Fruit fly (Drosophila melanogaster): ENCODE measurements around the gene Acp36DE.

Acp36DE gene

dm6 chr2L:18348626-18349025 is 10.2 kb downstream of the Acp36DE start:
- TF ChIP-seq insv (optimal IDR thresholded peaks at IDR 0.05) = no peak
- no peak for TF ChIP-seq h (optimal IDR thresholded peaks at IDR 0.05)
- no peak for TF ChIP-seq psq (optimal IDR thresholded peaks at IDR 0.05)

dm6 chr2L:18347950-18348349 is 10.9 kb downstream of the Acp36DE start:
- TF ChIP-seq psq (optimal IDR thresholded peaks at IDR 0.05) (no peak), Myc (optimal IDR thresholded peaks at IDR 0.05) (no peak), insv (optimal IDR thresholded peaks at IDR 0.05) (no peak), h (optimal IDR thresholded peaks at IDR 0.05) (no peak), Sin3A (optimal IDR thresholded peaks at IDR 0.05) (no peak), ttk (optimal IDR thresholded peaks at IDR 0.05) (no peak)

- TF ChIP-seq psq (optimal IDR thresholded peaks at IDR 0.05) (no peak), Sin3A (optimal IDR thresholded peaks at IDR 0.05) (no peak), ttk (optimal IDR thresholded peaks at IDR 0.05) (no peak), insv (optimal IDR thresholded peaks at IDR 0.05) (no peak), h (optimal IDR thresholded peaks at IDR 0.05) (no peak), Myc (optimal IDR thresholded peaks at IDR 0.05) (no peak)
Measured at dm6 chr2L:18345194-18345593, 13.6 kb downstream of the Acp36DE start.

- TF ChIP-seq ttk (optimal IDR thresholded peaks at IDR 0.05) (no peak), Myc (optimal IDR thresholded peaks at IDR 0.05) (no peak), Sin3A (optimal IDR thresholded peaks at IDR 0.05) (no peak), psq (optimal IDR thresholded peaks at IDR 0.05) (no peak), h (optimal IDR thresholded peaks at IDR 0.05) (no peak)
Measured at dm6 chr2L:18344343-18344742, 14.5 kb downstream of the Acp36DE start.

- TF ChIP-seq ttk (optimal IDR thresholded peaks at IDR 0.05) = no peak
- no peak for TF ChIP-seq h (optimal IDR thresholded peaks at IDR 0.05)
- TF ChIP-seq Sin3A (optimal IDR thresholded peaks at IDR 0.05) = no peak
- TF ChIP-seq Myc (optimal IDR thresholded peaks at IDR 0.05) = no peak
- TF ChIP-seq insv (optimal IDR thresholded peaks at IDR 0.05) = no peak
- TF ChIP-seq psq (optimal IDR thresholded peaks at IDR 0.05) = no peak
Measured at dm6 chr2L:18340921-18341320, 17.9 kb downstream of the Acp36DE start.

- TF ChIP-seq ttk (optimal IDR thresholded peaks at IDR 0.05) = no peak
- TF ChIP-seq psq (optimal IDR thresholded peaks at IDR 0.05) = no peak
- no peak for TF ChIP-seq h (optimal IDR thresholded peaks at IDR 0.05)
- no peak for TF ChIP-seq Myc (optimal IDR thresholded peaks at IDR 0.05)
- no peak for TF ChIP-seq insv (optimal IDR thresholded peaks at IDR 0.05)
- TF ChIP-seq Sin3A (optimal IDR thresholded peaks at IDR 0.05) = no peak
Measured at dm6 chr2L:18336531-18336930, 22.3 kb downstream of the Acp36DE start.

- TF ChIP-seq Myc (optimal IDR thresholded peaks at IDR 0.05) (no peak), Sin3A (optimal IDR thresholded peaks at IDR 0.05) (no peak), psq (optimal IDR thresholded peaks at IDR 0.05) (no peak), ttk (optimal IDR thresholded peaks at IDR 0.05) (no peak)
Measured at dm6 chr2L:18335641-18336040, 23.2 kb downstream of the Acp36DE start.

dm6 chr2L:18333831-18334437 is 24.9 kb downstream of the Acp36DE start:
- TF ChIP-seq psq (optimal IDR thresholded peaks at IDR 0.05) (no peak), Myc (optimal IDR thresholded peaks at IDR 0.05) (no peak), h (optimal IDR thresholded peaks at IDR 0.05) (no peak), Sin3A (optimal IDR thresholded peaks at IDR 0.05) (no peak), insv (optimal IDR thresholded peaks at IDR 0.05) (no peak), ttk (optimal IDR thresholded peaks at IDR 0.05) (no peak)

- no peak for TF ChIP-seq Myc (optimal IDR thresholded peaks at IDR 0.05)
- TF ChIP-seq Sin3A (optimal IDR thresholded peaks at IDR 0.05) = no peak
- no peak for TF ChIP-seq h (optimal IDR thresholded peaks at IDR 0.05)
- TF ChIP-seq ttk (optimal IDR thresholded peaks at IDR 0.05) = no peak
- no peak for TF ChIP-seq psq (optimal IDR thresholded peaks at IDR 0.05)
- TF ChIP-seq insv (optimal IDR thresholded peaks at IDR 0.05) = no peak
Measured at dm6 chr2L:18331612-18332011, 27.2 kb downstream of the Acp36DE start.

dm6 chr2L:18328737-18329136 is 30.1 kb downstream of the Acp36DE start:
- TF ChIP-seq h (optimal IDR thresholded peaks at IDR 0.05) (no peak), psq (optimal IDR thresholded peaks at IDR 0.05) (no peak)

- TF ChIP-seq insv (optimal IDR thresholded peaks at IDR 0.05) = no peak
- no peak for TF ChIP-seq h (optimal IDR thresholded peaks at IDR 0.05)
- no peak for TF ChIP-seq Myc (optimal IDR thresholded peaks at IDR 0.05)
- TF ChIP-seq Sin3A (optimal IDR thresholded peaks at IDR 0.05) = no peak
- no peak for TF ChIP-seq psq (optimal IDR thresholded peaks at IDR 0.05)
- TF ChIP-seq ttk (optimal IDR thresholded peaks at IDR 0.05) = no peak
Measured at dm6 chr2L:18327592-18328078, 31.2 kb downstream of the Acp36DE start.

- TF ChIP-seq Sin3A (optimal IDR thresholded peaks at IDR 0.05) (no peak), psq (optimal IDR thresholded peaks at IDR 0.05) (no peak), insv (optimal IDR thresholded peaks at IDR 0.05) (no peak), h (optimal IDR thresholded peaks at IDR 0.05) (no peak), Myc (optimal IDR thresholded peaks at IDR 0.05) (no peak), ttk (optimal IDR thresholded peaks at IDR 0.05) (no peak)
Measured at dm6 chr2L:18327007-18327406, 31.8 kb downstream of the Acp36DE start.

- no peak for TF ChIP-seq Myc (optimal IDR thresholded peaks at IDR 0.05)
- no peak for TF ChIP-seq psq (optimal IDR thresholded peaks at IDR 0.05)
- no peak for TF ChIP-seq Sin3A (optimal IDR thresholded peaks at IDR 0.05)
- no peak for TF ChIP-seq insv (optimal IDR thresholded peaks at IDR 0.05)
- no peak for TF ChIP-seq ttk (optimal IDR thresholded peaks at IDR 0.05)
- TF ChIP-seq h (optimal IDR thresholded peaks at IDR 0.05) = no peak
Measured at dm6 chr2L:18325120-18325581, 33.7 kb downstream of the Acp36DE start.

All from Kc167 (cell line).